Fruit fly (Drosophila melanogaster) whole organism, pupa: ENCODE results near the gene CG11902.

Experiments used
- CG9948 ChIP-seq: fragments of 200-800 bp; sonication (Bioruptor generic); optimal IDR thresholded peaks from 2 replicates; lab custom pipeline; 2018; ENCODE audit warnings: missing biosample characterization, mild to moderate bottlenecking, missing genetic modification characterization, moderate library complexity
- EcR ChIP-seq: fragments of 200-800 bp; sonication (Bioruptor generic); optimal IDR thresholded peaks from 3 replicates; lab custom pipeline; 2019; ENCODE audit warnings: missing biosample characterization, missing genetic modification characterization, mild to moderate bottlenecking, moderate library complexity, missing genetic modification reagents
- gl ChIP-seq: fragments of 200-800 bp; sonication (Bioruptor generic); optimal IDR thresholded peaks from 2 replicates; lab custom pipeline; 2018; ENCODE audit warnings: missing biosample characterization, mild to moderate bottlenecking, missing genetic modification characterization
- rn ChIP-seq: fragments of 200-800 bp; sonication (Bioruptor generic); IDR thresholded peaks from 2 replicates; pipeline ENCODE4 v1.3.6; 2022; ENCODE audit warnings: missing biosample characterization, missing genetic modification characterization

- no peak for TF ChIP-seq gl (tag; lab: Kevin White, UChicago)
- TF ChIP-seq EcR (GFP tag; lab: Kevin White, UChicago) = no peak
- TF ChIP-seq rn (GFP tag; lab: Robert Waterston, UW) = no peak
- no peak for TF ChIP-seq CG9948
Observed at dm6 chr3R:25292864-25293284, 42.2 kb upstream of the CG11902 start, which contains the start of gene CG31098.
